Worm (Caenorhabditis elegans): ENCODE results near the gene ymel-1.

ce11 chrIII:10461164-10461546, 45.2 kb downstream of the ymel-1 start, which contains the start of gene atx-2:
- TF ChIP-seq lin-39 (tag; optimal IDR thresholded peaks at IDR 0.05) (peak; percentile 91), aly-2 (tag; optimal IDR thresholded peaks at IDR 0.05) (no peak), elt-3 (tag; optimal IDR thresholded peaks at IDR 0.05) (no peak), lin-15B (tag; optimal IDR thresholded peaks at IDR 0.05) (peak; percentile 80), sea-2 (GFP tag; optimal IDR thresholded peaks at IDR 0.05) (no peak), nhr-76 (tag; optimal IDR thresholded peaks at IDR 0.05) (no peak), R02D3.7 (tag; optimal IDR thresholded peaks at IDR 0.05) (peak; percentile 79), unc-62 (GFP tag; optimal IDR thresholded peaks at IDR 0.05) (no peak), egl-27 (tag; optimal IDR thresholded peaks at IDR 0.05) (peak; percentile 22), nhr-237 (tag; optimal IDR thresholded peaks at IDR 0.05) (no peak), ztf-4 (tag; optimal IDR thresholded peaks at IDR 0.05) (no peak), hmg-11 (tag; optimal IDR thresholded peaks at IDR 0.05) (peak; percentile 98), nhr-25 (tag; optimal IDR thresholded peaks at IDR 0.05) (peak; percentile 56)

Measured in whole organism, L3 larva.